Worm (Caenorhabditis elegans) whole organism, mixed stage, embryonic: ENCODE data around the gene F14H8.4.
"Not testable (repeated sequence)": the region's sequence is repeated elsewhere in the genome, so short reads cannot be mapped to it uniquely, and the experiment has no call there.

Source experiments
- ceh-39 ChIP-seq: fragments of 150-350 bp; optimal IDR thresholded peaks from 2 replicates; lab custom pipeline; 2014; ENCODE audit warnings: missing biosample characterization, missing genetic modification characterization
- ceh-43 ChIP-seq: fragments of 200-800 bp; sonication (Bioruptor generic); optimal IDR thresholded peaks from 2 replicates; lab custom pipeline; 2018; ENCODE audit warnings: mild to moderate bottlenecking, missing genetic modification characterization, moderate library complexity, missing compliant biosample characterization
- cnd-1 ChIP-seq: fragments of 200-800 bp; sonication (Bioruptor generic); optimal IDR thresholded peaks from 2 replicates; lab custom pipeline; 2018; ENCODE audit warnings: mild to moderate bottlenecking, missing genetic modification characterization, missing compliant biosample characterization
- lin-13 ChIP-seq: fragments of 150-350 bp; optimal IDR thresholded peaks from 2 replicates; lab custom pipeline; 2014; ENCODE audit warnings: missing biosample characterization, missing genetic modification characterization
- mab-5 ChIP-seq: fragments of 150-350 bp; optimal IDR thresholded peaks from 2 replicates; lab custom pipeline; 2014; ENCODE audit warnings: missing biosample characterization, missing genetic modification characterization
- nhr-12 ChIP-seq: fragments of 150-350 bp; optimal IDR thresholded peaks from 2 replicates; lab custom pipeline; 2014; ENCODE audit warnings: missing biosample characterization, missing genetic modification characterization
- nhr-28 ChIP-seq: fragments of 150-350 bp; optimal IDR thresholded peaks from 2 replicates; lab custom pipeline; 2014; ENCODE audit warnings: missing biosample characterization, missing genetic modification characterization
- pha-4 ChIP-seq: fragments of 150-350 bp; optimal IDR thresholded peaks from 2 replicates; lab custom pipeline; 2018; ENCODE audit warnings: missing biosample characterization, missing genetic modification reagents, missing genetic modification characterization
- unc-120 ChIP-seq: sonication (generic microtip); optimal IDR thresholded peaks from 2 replicates; lab custom pipeline; 2017; ENCODE audit warnings: missing genetic modification characterization, missing compliant biosample characterization; ENCODE audit not compliant: poor library complexity, severe bottlenecking
- unc-39 ChIP-seq: fragments of 150-350 bp; optimal IDR thresholded peaks from 2 replicates; lab custom pipeline; 2014; ENCODE audit warnings: missing biosample characterization, missing genetic modification characterization
- ztf-11 ChIP-seq: fragments of 150-350 bp; optimal IDR thresholded peaks from 2 replicates; lab custom pipeline; 2014; ENCODE audit warnings: missing biosample characterization, missing genetic modification characterization

DNA sequence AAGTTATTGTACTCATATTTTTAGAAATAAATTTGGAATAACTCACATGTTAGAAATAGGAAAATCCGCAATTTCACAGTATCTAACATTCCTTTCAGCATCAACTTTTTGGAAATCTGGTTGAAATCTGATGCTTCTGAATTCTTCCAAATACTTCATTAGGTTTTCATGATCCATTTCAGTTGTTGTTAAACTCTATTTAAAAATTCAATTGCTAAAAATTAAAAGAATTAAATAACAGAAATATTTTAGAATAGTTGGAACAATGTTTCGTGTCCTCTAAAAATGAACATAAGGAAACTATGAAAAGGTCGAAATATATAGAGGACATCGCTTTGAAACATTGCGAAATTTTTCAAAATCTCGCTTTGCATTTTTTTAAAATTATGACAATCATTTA, 7.7 kb downstream of the F14H8.4 start, which contains the start of gene cng-1:
- not testable (repeated sequence) for TF ChIP-seq unc-39 (tag; lab: Kevin White, UChicago); lin-13 (tag; lab: Kevin White, UChicago); nhr-28 (tag; lab: Kevin White, UChicago); ztf-11 (tag; lab: Kevin White, UChicago); pha-4 (tag; lab: Kevin White, UChicago); mab-5 (tag; lab: Kevin White, UChicago); cnd-1 (tag; lab: Kevin White, UChicago); ceh-43 (GFP tag; lab: Kevin White, UChicago); nhr-12 (tag; lab: Kevin White, UChicago); ceh-39 (tag; lab: Kevin White, UChicago); unc-120 (tag; lab: Kevin White, UChicago)
